Worm (Caenorhabditis elegans) whole organism, late embryonic: ENCODE data around the gene tofu-7.

Experiments used
- F13H6.1 ChIP-seq: sonication (generic microtip); optimal IDR thresholded peaks from 2 replicates; lab custom pipeline; 2016; ENCODE audit warnings: missing genetic modification characterization, missing compliant biosample characterization
- K09A11.1 ChIP-seq: sonication (generic microtip); optimal IDR thresholded peaks from 2 replicates; lab custom pipeline; 2017; ENCODE audit warnings: antibody characterized with exemption, mild to moderate bottlenecking, missing genetic modification characterization, missing compliant biosample characterization; ENCODE audit not compliant: insufficient read depth
- ahr-1 ChIP-seq: sonication (generic microtip); optimal IDR thresholded peaks from 2 replicates; lab custom pipeline; 2016; ENCODE audit warnings: missing genetic modification characterization, missing compliant biosample characterization
- ceh-14 ChIP-seq: sonication (generic microtip); optimal IDR thresholded peaks from 2 replicates; lab custom pipeline; 2016; ENCODE audit warnings: missing genotype, missing genetic modification characterization, missing compliant biosample characterization
- ceh-19 ChIP-seq: fragments of 200-800 bp; sonication (Bioruptor generic); optimal IDR thresholded peaks from 2 replicates; lab custom pipeline; 2018; ENCODE audit warnings: mild to moderate bottlenecking, missing genetic modification characterization, missing compliant biosample characterization
- ceh-2 ChIP-seq: sonication (generic microtip); optimal IDR thresholded peaks from 2 replicates; lab custom pipeline; 2016; ENCODE audit warnings: missing genotype, missing genetic modification characterization, missing compliant biosample characterization
- ceh-22 ChIP-seq: sonication (generic microtip); optimal IDR thresholded peaks from 2 replicates; lab custom pipeline; 2017; ENCODE audit warnings: missing biosample characterization, missing genetic modification characterization
- ceh-24 ChIP-seq: sonication (generic microtip); optimal IDR thresholded peaks from 2 replicates; lab custom pipeline; 2016; ENCODE audit warnings: mild to moderate bottlenecking, missing genetic modification characterization, missing compliant biosample characterization
- ceh-31 ChIP-seq: sonication (generic microtip); optimal IDR thresholded peaks from 2 replicates; lab custom pipeline; 2016; ENCODE audit warnings: missing genetic modification characterization, missing compliant biosample characterization
- ceh-34 ChIP-seq: sonication (generic microtip); optimal IDR thresholded peaks from 2 replicates; lab custom pipeline; 2016; ENCODE audit warnings: mild to moderate bottlenecking, missing genetic modification characterization, missing compliant biosample characterization
- ceh-45 ChIP-seq: fragments of 200-800 bp; sonication (Bioruptor generic); IDR thresholded peaks from 2 replicates; pipeline ENCODE4 v1.3.6; 2022; ENCODE audit warnings: missing genetic modification reagents, missing genetic modification characterization, missing compliant biosample characterization
- ceh-48 ChIP-seq: sonication (generic microtip); optimal IDR thresholded peaks from 2 replicates; lab custom pipeline; 2016; ENCODE audit warnings: missing genetic modification characterization, inconsistent platforms, missing compliant biosample characterization
- ceh-6 ChIP-seq: fragments of 200-800 bp; sonication (Bioruptor generic); optimal IDR thresholded peaks from 2 replicates; lab custom pipeline; 2018; ENCODE audit warnings: mild to moderate bottlenecking, missing genetic modification characterization, missing compliant biosample characterization
- che-1 ChIP-seq: sonication (generic microtip); optimal IDR thresholded peaks from 2 replicates; lab custom pipeline; 2016; ENCODE audit warnings: mild to moderate bottlenecking, missing genetic modification characterization, missing compliant biosample characterization
- dmd-4 ChIP-seq: sonication (generic microtip); optimal IDR thresholded peaks from 2 replicates; lab custom pipeline; 2016; ENCODE audit warnings: borderline replicate concordance, missing genetic modification characterization, missing compliant biosample characterization
- dve-1 ChIP-seq: sonication (generic microtip); optimal IDR thresholded peaks from 2 replicates; lab custom pipeline; 2017; ENCODE audit warnings: antibody characterized with exemption, mild to moderate bottlenecking, missing genetic modification characterization, missing compliant biosample characterization
- elt-2 ChIP-seq: sonication (generic microtip); optimal IDR thresholded peaks from 2 replicates; lab custom pipeline; 2016; ENCODE audit warnings: missing genetic modification reagents, missing genetic modification characterization, missing compliant biosample characterization
- ets-4 ChIP-seq: sonication (generic microtip); optimal IDR thresholded peaks from 2 replicates; lab custom pipeline; 2016; ENCODE audit warnings: missing genetic modification characterization, missing compliant biosample characterization
- eyg-1 ChIP-seq: sonication (generic microtip); optimal IDR thresholded peaks from 2 replicates; lab custom pipeline; 2016; ENCODE audit warnings: missing genotype, missing genetic modification characterization, missing compliant biosample characterization
- fkh-10 ChIP-seq: fragments of 150-350 bp; optimal IDR thresholded peaks from 2 replicates; lab custom pipeline; 2014; ENCODE audit warnings: missing biosample characterization, missing genetic modification reagents, missing genetic modification characterization
- gmeb-2 ChIP-seq: sonication (generic microtip); optimal IDR thresholded peaks from 2 replicates; lab custom pipeline; 2016; ENCODE audit warnings: missing genetic modification characterization, inconsistent platforms, missing compliant biosample characterization
- hlh-13 ChIP-seq: fragments of 200-800 bp; sonication (Bioruptor generic); optimal IDR thresholded peaks from 2 replicates; lab custom pipeline; 2018; ENCODE audit warnings: mild to moderate bottlenecking, missing genetic modification characterization, missing compliant biosample characterization
- hlh-15 ChIP-seq: sonication (generic microtip); optimal IDR thresholded peaks from 2 replicates; lab custom pipeline; 2016; ENCODE audit warnings: missing genetic modification characterization, missing compliant biosample characterization
- hlh-6 ChIP-seq: sonication (generic microtip); optimal IDR thresholded peaks from 2 replicates; lab custom pipeline; 2016; ENCODE audit warnings: missing genotype, missing genetic modification characterization, missing compliant biosample characterization
- hlh-8 ChIP-seq: sonication (generic microtip); optimal IDR thresholded peaks from 2 replicates; lab custom pipeline; 2016; ENCODE audit warnings: missing genotype, missing genetic modification characterization, missing compliant biosample characterization
- madf-2 ChIP-seq: sonication (generic microtip); optimal IDR thresholded peaks from 2 replicates; lab custom pipeline; 2017; ENCODE audit warnings: missing genetic modification characterization, missing compliant biosample characterization
- nfya-1 ChIP-seq: sonication (generic microtip); optimal IDR thresholded peaks from 2 replicates; lab custom pipeline; 2017; ENCODE audit warnings: missing genetic modification characterization, mild to moderate bottlenecking, missing compliant biosample characterization, antibody characterized with exemption, moderate library complexity
- nhr-11 ChIP-seq: fragments of 150-350 bp; optimal IDR thresholded peaks from 2 replicates; lab custom pipeline; 2014; ENCODE audit warnings: missing biosample characterization, missing genetic modification characterization
- nhr-232 ChIP-seq: sonication (generic microtip); optimal IDR thresholded peaks from 2 replicates; lab custom pipeline; 2016; ENCODE audit warnings: missing genetic modification characterization, missing compliant biosample characterization
- pat-9 ChIP-seq: fragments of 200-800 bp; sonication (Bioruptor generic); optimal IDR thresholded peaks from 2 replicates; lab custom pipeline; 2018; ENCODE audit warnings: mild to moderate bottlenecking, missing genetic modification characterization, moderate library complexity, missing compliant biosample characterization
- pha-4 ChIP-seq: fragments of 150-350 bp; optimal IDR thresholded peaks from 2 replicates; lab custom pipeline; 2018; ENCODE audit warnings: missing biosample characterization, missing genetic modification reagents, missing genetic modification characterization
- pqm-1 ChIP-seq: sonication (generic microtip); optimal IDR thresholded peaks from 2 replicates; lab custom pipeline; 2016; ENCODE audit warnings: missing genetic modification characterization, missing compliant biosample characterization
- pros-1 ChIP-seq: fragments of 150-350 bp; optimal IDR thresholded peaks from 2 replicates; lab custom pipeline; 2014; ENCODE audit warnings: missing biosample characterization, missing genetic modification reagents, missing genetic modification characterization
- ref-2 ChIP-seq: sonication (generic microtip); optimal IDR thresholded peaks from 2 replicates; lab custom pipeline; 2016; ENCODE audit warnings: missing genetic modification characterization, missing compliant biosample characterization
- rnt-1 ChIP-seq: sonication (generic microtip); optimal IDR thresholded peaks from 2 replicates; lab custom pipeline; 2016; ENCODE audit warnings: missing genetic modification characterization, missing compliant biosample characterization
- sdc-2 ChIP-seq: sonication (generic microtip); optimal IDR thresholded peaks from 2 replicates; lab custom pipeline; 2016; ENCODE audit warnings: missing genotype, missing genetic modification characterization, missing compliant biosample characterization
- sox-2 ChIP-seq: fragments of 200-800 bp; sonication (Bioruptor generic); IDR thresholded peaks from 2 replicates; pipeline ENCODE4 v1.3.6; 2022; ENCODE audit warnings: missing genetic modification reagents, missing genetic modification characterization, missing compliant biosample characterization
- sox-4 ChIP-seq: sonication (generic microtip); optimal IDR thresholded peaks from 2 replicates; lab custom pipeline; 2017; ENCODE audit warnings: mild to moderate bottlenecking, missing genetic modification characterization, inconsistent platforms, missing compliant biosample characterization
- syd-9 ChIP-seq: sonication (generic microtip); optimal IDR thresholded peaks from 2 replicates; lab custom pipeline; 2016; ENCODE audit warnings: mild to moderate bottlenecking, missing genetic modification characterization, moderate library complexity, missing compliant biosample characterization
- tbx-2 ChIP-seq: sonication (generic microtip); optimal IDR thresholded peaks from 2 replicates; lab custom pipeline; 2016; ENCODE audit warnings: missing genetic modification characterization, missing compliant biosample characterization
- ttx-3 ChIP-seq: sonication (generic microtip); optimal IDR thresholded peaks from 2 replicates; lab custom pipeline; 2016; ENCODE audit warnings: missing genetic modification reagents, missing genetic modification characterization, missing compliant biosample characterization
- unc-42 ChIP-seq: sonication (generic microtip); optimal IDR thresholded peaks from 2 replicates; lab custom pipeline; 2016; ENCODE audit warnings: missing genotype, missing genetic modification characterization, missing compliant biosample characterization
- unc-55 ChIP-seq: sonication (generic microtip); optimal IDR thresholded peaks from 2 replicates; lab custom pipeline; 2017; ENCODE audit warnings: missing biosample characterization, missing genetic modification reagents, missing genetic modification characterization
- unc-86 ChIP-seq: sonication (generic microtip); optimal IDR thresholded peaks from 2 replicates; lab custom pipeline; 2016; ENCODE audit warnings: missing genetic modification characterization, missing compliant biosample characterization

tofu-7 gene

DNA sequence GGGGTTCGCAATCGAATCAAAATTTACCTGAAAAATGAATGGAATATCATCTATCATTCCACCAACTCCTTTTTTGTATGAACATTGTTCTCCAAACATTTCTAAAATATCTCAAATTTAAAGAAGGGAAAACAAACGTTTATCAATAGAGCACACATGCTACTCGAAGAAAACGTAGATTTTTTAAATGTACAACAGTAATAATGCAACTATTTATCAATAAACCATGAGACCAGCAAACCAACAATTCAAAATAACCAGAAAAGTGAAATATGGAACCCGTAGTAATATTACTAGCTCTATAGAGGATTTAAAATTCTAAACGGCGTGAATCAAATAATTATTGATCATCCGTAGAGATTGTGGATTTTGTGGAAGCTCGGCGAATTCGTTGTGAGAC lies 6.1 kb downstream of the tofu-7 start, which contains the start of gene ZK418.6:
Gene ZK418.6, minus strand, starts transcription at position 101 of the 400 bp plus-strand sequence.
- no peak for TF ChIP-seq ceh-45 (GFP tag; lab: Robert Waterston, UW)
- no peak for TF ChIP-seq ceh-22
- TF ChIP-seq hlh-13 (GFP tag; lab: Kevin White, UChicago) = no peak
- TF ChIP-seq ceh-14 (tag; lab: Kevin White, UChicago) = no peak
- TF ChIP-seq hlh-8 (tag; lab: Kevin White, UChicago) = no peak
- TF ChIP-seq nhr-232 = no peak
- TF ChIP-seq nhr-11 (tag; lab: Kevin White, UChicago) = no peak
- no peak for TF ChIP-seq che-1
- TF ChIP-seq ceh-31 (tag; lab: Kevin White, UChicago) = no peak
- no peak for TF ChIP-seq gmeb-2 (tag; lab: Kevin White, UChicago)
- TF ChIP-seq pqm-1 (tag; lab: Kevin White, UChicago) = no peak
- TF ChIP-seq hlh-6 = no peak
- no peak for TF ChIP-seq dmd-4 (tag; lab: Kevin White, UChicago)
- no peak for TF ChIP-seq unc-86 (tag; lab: Kevin White, UChicago)
- no peak for TF ChIP-seq F13H6.1 (tag; lab: Kevin White, UChicago)
- TF ChIP-seq ceh-48 (tag; lab: Kevin White, UChicago) = no peak
- no peak for TF ChIP-seq ceh-24
- no peak for TF ChIP-seq madf-2 (tag; lab: Kevin White, UChicago)
- TF ChIP-seq ets-4 = no peak
- no peak for TF ChIP-seq pat-9
- TF ChIP-seq, all 69 proteins: peak for 0

DNA sequence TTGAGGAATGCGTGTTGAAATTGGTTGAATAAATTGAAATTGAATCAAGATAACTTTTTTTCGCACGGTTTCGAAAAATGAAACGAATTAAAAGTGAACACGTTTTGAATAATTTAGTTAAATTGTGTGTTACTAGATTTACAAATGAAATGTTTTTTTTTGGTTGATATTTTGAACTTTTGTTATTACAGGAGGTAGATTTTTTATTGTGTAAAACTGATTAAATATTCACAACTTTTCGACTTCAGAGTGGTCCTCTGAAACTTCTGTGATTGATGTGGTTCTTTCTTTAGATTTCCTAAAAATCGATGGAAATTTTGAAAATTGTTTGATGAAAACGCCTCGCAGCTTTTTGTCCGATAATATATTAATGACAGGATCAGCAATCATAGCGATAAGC lies 8.4 kb downstream of the tofu-7 start, which contains the start of gene ZK418.13:
Gene ZK418.13, minus strand, starts transcription at position 101 of the 400 bp plus-strand sequence.
- TF ChIP-seq syd-9 (no peak), eyg-1 (tag; lab: Kevin White, UChicago) (no peak), madf-2 (tag; lab: Kevin White, UChicago) (no peak), nfya-1 (tag; lab: Kevin White, UChicago) (no peak), pha-4 (tag; lab: Kevin White, UChicago) (no peak), sox-4 (tag; lab: Kevin White, UChicago) (no peak), unc-86 (tag; lab: Kevin White, UChicago) (no peak), ceh-2 (no peak), dmd-4 (tag; lab: Kevin White, UChicago) (no peak)

DNA sequence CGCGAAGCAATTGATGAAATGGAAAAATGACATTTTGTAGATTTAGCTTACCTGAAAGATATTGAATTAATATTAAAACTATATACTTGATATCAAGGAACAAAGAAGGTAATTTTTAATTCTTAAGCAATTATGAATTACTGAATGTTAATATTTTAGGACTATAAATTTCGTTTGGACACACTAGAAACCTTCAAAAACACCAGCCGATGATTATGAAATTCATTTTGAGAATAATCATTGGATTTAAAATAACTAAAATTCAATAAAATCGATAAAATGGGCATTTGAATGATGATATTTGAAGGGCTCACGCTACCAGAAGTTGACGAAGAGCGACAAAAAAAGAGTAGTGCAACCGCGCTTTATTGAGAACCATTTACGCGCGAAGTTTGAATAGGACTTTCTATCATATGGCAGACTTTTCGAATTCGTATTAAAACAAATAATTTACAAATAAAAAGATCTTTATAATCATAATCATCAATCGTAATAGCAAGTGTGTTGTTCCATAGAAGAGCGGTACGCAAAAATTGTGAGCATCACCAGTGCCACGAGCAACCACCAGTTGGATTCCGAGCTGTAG lies 10.9 kb downstream of the tofu-7 start, which contains the start of gene ZK418.5:
Gene ZK418.5, minus strand, starts transcription at position 51 of the 586 bp plus-strand sequence.
- TF ChIP-seq ceh-48 (tag; lab: Kevin White, UChicago) (peak; percentile 2), nfya-1 (tag; lab: Kevin White, UChicago) (no peak)

- TF ChIP-seq ttx-3 (tag; lab: Kevin White, UChicago) (no peak), sox-2 (GFP tag; lab: Robert Waterston, UW) (no peak), ceh-14 (tag; lab: Kevin White, UChicago) (no peak), unc-42 (tag; lab: Kevin White, UChicago) (no peak), dve-1 (tag; lab: Kevin White, UChicago) (no peak), hlh-8 (tag; lab: Kevin White, UChicago) (no peak), K09A11.1 (tag; lab: Kevin White, UChicago) (no peak), ceh-19 (GFP tag; lab: Kevin White, UChicago) (no peak)
- TF ChIP-seq, all 69 proteins: peak for 0
Measured at ce11 chrIII:7072452-7072851, 12.4 kb downstream of the tofu-7 start, which contains the start of gene lin-37. TSS of gene lin-37 (minus strand) at chrIII:7072552.

DNA sequence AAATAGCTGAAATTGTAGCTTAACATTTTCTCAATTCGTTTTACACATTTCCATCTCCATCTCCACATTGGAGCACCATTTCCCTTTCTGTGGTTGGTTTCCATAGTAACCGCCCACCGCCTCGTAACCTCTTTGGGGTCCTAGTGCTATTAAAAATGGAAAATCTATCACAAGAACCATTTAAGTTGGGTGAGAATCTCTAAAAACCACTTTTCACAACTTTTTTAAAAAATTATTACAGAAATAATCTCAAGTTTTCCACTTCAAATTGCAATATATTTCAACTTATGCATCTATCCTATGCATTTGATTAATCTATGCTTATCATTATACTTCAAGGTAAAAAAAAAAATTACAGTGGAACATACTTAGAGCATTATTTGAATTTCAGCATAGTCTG lies 14.8 kb downstream of the tofu-7 start, which contains the start of gene tmem-17:
Gene tmem-17, plus strand, starts transcription at position 301 of the 400 bp plus-strand sequence.
- no peak for TF ChIP-seq sdc-2
- no peak for TF ChIP-seq gmeb-2 (tag; lab: Kevin White, UChicago)
- no peak for TF ChIP-seq ceh-34 (tag; lab: Kevin White, UChicago)
- TF ChIP-seq elt-2 (tag; lab: Kevin White, UChicago) = no peak
- no peak for TF ChIP-seq rnt-1 (tag; lab: Kevin White, UChicago)
- TF ChIP-seq hlh-15 = no peak
- no peak for TF ChIP-seq ahr-1 (tag; lab: Kevin White, UChicago)
- no peak for TF ChIP-seq tbx-2
- TF ChIP-seq fkh-10 (GFP tag; lab: Kevin White, UChicago) = no peak
- no peak for TF ChIP-seq madf-2 (tag; lab: Kevin White, UChicago)
- no peak for TF ChIP-seq unc-55 (GFP tag; lab: Kevin White, UChicago)
- no peak for TF ChIP-seq ref-2 (tag; lab: Kevin White, UChicago)
- no peak for TF ChIP-seq hlh-8 (tag; lab: Kevin White, UChicago)
- no peak for TF ChIP-seq unc-86 (tag; lab: Kevin White, UChicago)
- no peak for TF ChIP-seq F13H6.1 (tag; lab: Kevin White, UChicago)
- TF ChIP-seq pros-1 (tag; lab: Kevin White, UChicago) = no peak
- no peak for TF ChIP-seq ceh-6 (GFP tag; lab: Kevin White, UChicago)
- no peak for TF ChIP-seq nhr-232
